Fruit fly (Drosophila melanogaster): ENCODE measurements around the gene spri.

spri gene

DNA sequence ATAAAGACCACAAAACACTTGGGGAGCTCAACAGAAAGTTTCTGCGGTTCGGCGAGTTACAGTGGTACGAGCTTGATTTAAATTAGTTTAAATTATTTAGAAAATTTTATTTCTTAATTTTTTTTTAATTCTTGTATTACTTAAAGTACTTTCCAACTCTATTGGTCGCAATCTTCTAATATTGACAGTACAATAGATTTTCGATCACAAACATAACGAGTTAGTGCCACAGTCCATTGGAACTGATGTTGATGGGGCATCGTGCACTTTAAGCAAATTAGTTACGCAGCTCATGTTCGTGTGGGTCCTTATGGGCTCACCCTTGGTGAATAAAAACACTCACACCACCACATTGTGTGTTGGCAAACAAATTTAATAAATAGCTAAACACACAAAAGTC lies 11.7 kb downstream of the spri start (continued):
- TF ChIP-seq Bteb2 (GFP tag; optimal IDR thresholded peaks at IDR 0.05): no peak
- TF ChIP-seq cas (GFP tag; IDR thresholded peaks at IDR 0.05): 0 out of 2 replicates have a peak, but pooled peaks have one; percentile 17
- TF ChIP-seq Myb (GFP tag; optimal IDR thresholded peaks at IDR 0.05): no peak
- TF ChIP-seq CG17829 (tag; optimal IDR thresholded peaks at IDR 0.05): peak; percentile 31
- no peak for TF ChIP-seq hth (optimal IDR thresholded peaks at IDR 0.05)
- TF ChIP-seq ci (GFP tag; IDR thresholded peaks at IDR 0.05): peak; percentile 79; the same call in 2 of the 3 replicates
- no peak for TF ChIP-seq gt (GFP tag; IDR thresholded peaks at IDR 0.05)
- peak; percentile 36; the same call in 1 of the 3 replicates for TF ChIP-seq Aef1 (GFP tag; IDR thresholded peaks at IDR 0.05)
- TF ChIP-seq Jarid2 (GFP tag; optimal IDR thresholded peaks at IDR 0.05): no peak
- TF ChIP-seq CG8290 (GFP tag; optimal IDR thresholded peaks at IDR 0.05): no peak
- TF ChIP-seq CG8290 (tag; optimal IDR thresholded peaks at IDR 0.05): no peak
- peak; percentile 21 for TF ChIP-seq CG9817 (tag; optimal IDR thresholded peaks at IDR 0.05)
- TF ChIP-seq CG10366 (GFP tag; IDR thresholded peaks at IDR 0.05): peak; percentile 61
- TF ChIP-seq lbe (GFP tag; optimal IDR thresholded peaks at IDR 0.05): no peak
- TF ChIP-seq abd-A (tag; optimal IDR thresholded peaks at IDR 0.05): peak; percentile 39
- TF ChIP-seq mld (GFP tag; IDR thresholded peaks at IDR 0.05; ENCODE audit: partially characterized antibody): no peak
- TF ChIP-seq CG15073 (GFP tag; optimal IDR thresholded peaks at IDR 0.05): no peak
- TF ChIP-seq Lhr (GFP tag; optimal IDR thresholded peaks at IDR 0.05): no peak
- TF ChIP-seq CG9727 (GFP tag; optimal IDR thresholded peaks at IDR 0.05): peak; percentile 28
- TF ChIP-seq CG8765 (GFP tag; IDR thresholded peaks at IDR 0.05): no peak
- no peak for TF ChIP-seq CG8089 (GFP tag; optimal IDR thresholded peaks at IDR 0.05)
- TF ChIP-seq CG6175 (GFP tag; IDR thresholded peaks at IDR 0.05): no peak
- no peak for TF ChIP-seq rib (GFP tag; IDR thresholded peaks at IDR 0.05)
- TF ChIP-seq Dip3 (GFP tag; optimal IDR thresholded peaks at IDR 0.05): no peak
- TF ChIP-seq Ets97D (GFP tag; optimal IDR thresholded peaks at IDR 0.05): no peak
- no peak for TF ChIP-seq vfl (GFP tag; optimal IDR thresholded peaks at IDR 0.05)
- TF ChIP-seq corto (GFP tag; optimal IDR thresholded peaks at IDR 0.05): no peak
- peak; percentile 48 for TF ChIP-seq CG11247 (GFP tag; IDR thresholded peaks at IDR 0.05)
- peak; percentile 67; the same call in 1 of the 2 replicates for TF ChIP-seq Xrp1 (GFP tag; IDR thresholded peaks at IDR 0.05)
- no peak for TF ChIP-seq fru (optimal IDR thresholded peaks at IDR 0.05)
- TF ChIP-seq slbo (GFP tag; IDR thresholded peaks at IDR 0.05): peak; percentile 65
- peak; percentile 76 for TF ChIP-seq HLH3B (GFP tag; IDR thresholded peaks at IDR 0.05)
- TF ChIP-seq luna (GFP tag; optimal IDR thresholded peaks at IDR 0.05): no peak
- TF ChIP-seq ewg (GFP tag; optimal IDR thresholded peaks at IDR 0.05): peak; percentile 30
- no peak for TF ChIP-seq Gsc (GFP tag; IDR thresholded peaks at IDR 0.05)
- no peak for TF ChIP-seq HmgD (GFP tag; optimal IDR thresholded peaks at IDR 0.05)
- TF ChIP-seq Sox100B (GFP tag; optimal IDR thresholded peaks at IDR 0.05): peak; percentile 34
- peak; percentile 19; the same call in 1 of the 3 replicates for TF ChIP-seq otp (GFP tag; IDR thresholded peaks at IDR 0.05)
- no peak for TF ChIP-seq CG5180 (GFP tag; optimal IDR thresholded peaks at IDR 0.05)
- TF ChIP-seq CG9876 (GFP tag; optimal IDR thresholded peaks at IDR 0.05): no peak
- TF ChIP-seq gcm (GFP tag; optimal IDR thresholded peaks at IDR 0.05): peak; percentile 23
- peak; percentile 51 for TF ChIP-seq CG18262 (tag; optimal IDR thresholded peaks at IDR 0.05)
- TF ChIP-seq CG14441 (GFP tag; IDR thresholded peaks at IDR 0.05): peak; percentile 67
- TF ChIP-seq ken (GFP tag; IDR thresholded peaks at IDR 0.05): no peak
- no peak for TF ChIP-seq nerfin-2 (GFP tag; IDR thresholded peaks at IDR 0.05; ENCODE audit: partially characterized antibody)
- TF ChIP-seq Sry-δ (GFP tag; optimal IDR thresholded peaks at IDR 0.05): no peak
- 0 out of 2 replicates have a peak, but pooled peaks have one; percentile 27 for TF ChIP-seq onecut (GFP tag; IDR thresholded peaks at IDR 0.05)
- no peak for TF ChIP-seq CG34224 (GFP tag; IDR thresholded peaks at IDR 0.05; ENCODE audit: partially characterized antibody)
- peak; percentile 45; the same call in 1 of the 3 replicates for TF ChIP-seq H15 (GFP tag; IDR thresholded peaks at IDR 0.05)
- TF ChIP-seq shn (GFP tag; optimal IDR thresholded peaks at IDR 0.05): no peak
- TF ChIP-seq BEAF-32 (GFP tag; optimal IDR thresholded peaks at IDR 0.05): no peak
- TF ChIP-seq Oaz (GFP tag; IDR thresholded peaks at IDR 0.05): no peak
- peak; percentile 65 for TF ChIP-seq tgo (GFP tag; IDR thresholded peaks at IDR 0.05)

Data from whole organism, embryonic.